Worm (Caenorhabditis elegans): ENCODE measurements around the gene stdh-2.

- no peak for TF ChIP-seq unc-39 (tag; optimal IDR thresholded peaks at IDR 0.05)
- TF ChIP-seq unc-62 (GFP tag; optimal IDR thresholded peaks at IDR 0.05): no peak
- no peak for TF ChIP-seq nhr-76 (tag; optimal IDR thresholded peaks at IDR 0.05)
Measured at ce11 chrV:16229896-16230295, 5.8 kb downstream of the stdh-2 start, which contains the start of the genes F21H7.2 and F21H7.12.
